Fruit fly (Drosophila melanogaster): ENCODE results near the gene Cpr67Fa2.

The Cpr67Fa2 gene

DNA sequence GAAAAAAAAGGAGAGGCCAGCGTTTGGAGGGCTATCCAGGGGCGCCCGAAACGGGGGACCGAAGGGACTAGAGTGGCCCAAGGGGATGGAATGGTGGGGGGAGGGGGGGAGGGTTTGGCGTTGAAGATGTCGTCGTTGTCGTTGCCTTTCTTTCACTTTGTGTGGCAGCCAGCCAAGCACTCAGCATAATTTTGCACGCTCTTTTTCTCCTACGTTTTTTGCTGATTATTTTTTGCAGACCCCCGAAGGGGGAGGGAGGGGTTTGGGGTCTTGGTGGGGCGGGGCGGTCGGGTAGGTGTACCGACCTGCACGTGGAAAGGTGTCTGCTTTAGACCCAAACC is 38.4 kb upstream of the Cpr67Fa2 start (continued):
- TF ChIP-seq Sox14 (GFP tag; optimal IDR thresholded peaks at IDR 0.05), result no peak
- no peak for TF ChIP-seq eg (GFP tag; IDR thresholded peaks at IDR 0.05)
- TF ChIP-seq Hr38 (GFP tag; optimal IDR thresholded peaks at IDR 0.05), result no peak
- TF ChIP-seq CG11762 (GFP tag; optimal IDR thresholded peaks at IDR 0.05; ENCODE audit: insufficient read depth), result peak; percentile 32
- no peak for TF ChIP-seq svp (GFP tag)
- TF ChIP-seq dac (GFP tag; optimal IDR thresholded peaks at IDR 0.05), result no peak
- TF ChIP-seq CG1621 (tag; optimal IDR thresholded peaks at IDR 0.05), result no peak
- TF ChIP-seq Hr4 (GFP tag; optimal IDR thresholded peaks at IDR 0.05), result no peak
- no peak for TF ChIP-seq CG8119 (GFP tag; IDR thresholded peaks at IDR 0.05)
- no peak for TF ChIP-seq CG6854 (GFP tag; optimal IDR thresholded peaks at IDR 0.05)
- TF ChIP-seq acj6 (GFP tag; optimal IDR thresholded peaks at IDR 0.05), result no peak
- TF ChIP-seq CG4318 (GFP tag; optimal IDR thresholded peaks at IDR 0.05), result no peak
- TF ChIP-seq Smox (GFP tag; optimal IDR thresholded peaks at IDR 0.05), result no peak
- no peak for TF ChIP-seq OdsH (GFP tag; optimal IDR thresholded peaks at IDR 0.05)
- no peak for TF ChIP-seq lz (GFP tag; optimal IDR thresholded peaks at IDR 0.05)
- TF ChIP-seq CG6276 (GFP tag; optimal IDR thresholded peaks at IDR 0.05), result no peak
- peak; percentile 9 for TF ChIP-seq CG8319 (GFP tag; optimal IDR thresholded peaks at IDR 0.05)
- TF ChIP-seq spab (GFP tag; optimal IDR thresholded peaks at IDR 0.05), result no peak
- no peak for TF ChIP-seq CG15336 (GFP tag; IDR thresholded peaks at IDR 0.05)
- no peak for TF ChIP-seq fkh (GFP tag; optimal IDR thresholded peaks at IDR 0.05)
- TF ChIP-seq ss (GFP tag; optimal IDR thresholded peaks at IDR 0.05), result no peak
- no peak for TF ChIP-seq CG9139 (GFP tag; optimal IDR thresholded peaks at IDR 0.05)
- no peak for TF ChIP-seq achi (GFP tag; optimal IDR thresholded peaks at IDR 0.05)
- TF ChIP-seq CG10669 (GFP tag; optimal IDR thresholded peaks at IDR 0.05), result no peak
- no peak for TF ChIP-seq CG8632 (GFP tag; optimal IDR thresholded peaks at IDR 0.05)
- TF ChIP-seq CG16779 (tag; optimal IDR thresholded peaks at IDR 0.05), result no peak
- peak; percentile 28 for TF ChIP-seq CG32006 (GFP tag; optimal IDR thresholded peaks at IDR 0.05)
- TF ChIP-seq dsx (GFP tag; optimal IDR thresholded peaks at IDR 0.05; ENCODE audit: poor library complexity, severe bottlenecking), result no peak
- no peak for TF ChIP-seq CG34406 (GFP tag; optimal IDR thresholded peaks at IDR 0.05)
- no peak for TF ChIP-seq fd59A (GFP tag; optimal IDR thresholded peaks at IDR 0.05)
- no peak; the same call in 2 of the 3 replicates for TF ChIP-seq CG6163 (GFP tag; IDR thresholded peaks at IDR 0.05)

- TF ChIP-seq Smox (GFP tag; optimal IDR thresholded peaks at IDR 0.05) (peak; percentile 10), CG11294 (GFP tag; IDR thresholded peaks at IDR 0.05) (no peak), Eip78C (GFP tag) (peak; percentile 86), CG4318 (GFP tag; optimal IDR thresholded peaks at IDR 0.05) (peak; percentile 48), CG3032 (tag; optimal IDR thresholded peaks at IDR 0.05) (peak; percentile 27), Hr4 (GFP tag; optimal IDR thresholded peaks at IDR 0.05) (peak; percentile 57), Sox15 (GFP tag; optimal IDR thresholded peaks at IDR 0.05) (no peak), CG34406 (GFP tag; optimal IDR thresholded peaks at IDR 0.05) (no peak), Ets21C (GFP tag; optimal IDR thresholded peaks at IDR 0.05) (no peak), pdm3 (GFP tag; optimal IDR thresholded peaks at IDR 0.05) (peak; percentile 18), Met (GFP tag; optimal IDR thresholded peaks at IDR 0.05) (peak; percentile 16), topi (GFP tag; optimal IDR thresholded peaks at IDR 0.05) (peak; percentile 9), OdsH (GFP tag; optimal IDR thresholded peaks at IDR 0.05) (peak; percentile 19), CG11902 (GFP tag; optimal IDR thresholded peaks at IDR 0.05) (no peak), CG10631 (GFP tag; optimal IDR thresholded peaks at IDR 0.05) (peak; percentile 42), acj6 (GFP tag; optimal IDR thresholded peaks at IDR 0.05) (peak; percentile 42), svp (GFP tag) (peak; percentile 29), CG32006 (GFP tag; optimal IDR thresholded peaks at IDR 0.05) (peak; percentile 72), Gug (GFP tag; IDR thresholded peaks at IDR 0.05) (no peak), Ets96B (tag; optimal IDR thresholded peaks at IDR 0.05) (peak; percentile 20), CG9139 (GFP tag; optimal IDR thresholded peaks at IDR 0.05) (no peak)
These were observed 37.9 kb upstream of the Cpr67Fa2 start for dm6 chr3L:10853618-10854017.

All from whole organism, prepupa.